Worm (Caenorhabditis elegans) whole organism, L3 larva: ENCODE data around the gene egl-9.

ENCODE experiments used
- fos-1 ChIP-seq: fragments of 150-350 bp; optimal IDR thresholded peaks from 2 replicates; lab custom pipeline; 2014; ENCODE audit warnings: missing biosample characterization, missing genetic modification characterization
- ztf-4 ChIP-seq: fragments of 150-350 bp; optimal IDR thresholded peaks from 2 replicates; lab custom pipeline; 2014; ENCODE audit warnings: missing biosample characterization, missing genetic modification characterization

DNA sequence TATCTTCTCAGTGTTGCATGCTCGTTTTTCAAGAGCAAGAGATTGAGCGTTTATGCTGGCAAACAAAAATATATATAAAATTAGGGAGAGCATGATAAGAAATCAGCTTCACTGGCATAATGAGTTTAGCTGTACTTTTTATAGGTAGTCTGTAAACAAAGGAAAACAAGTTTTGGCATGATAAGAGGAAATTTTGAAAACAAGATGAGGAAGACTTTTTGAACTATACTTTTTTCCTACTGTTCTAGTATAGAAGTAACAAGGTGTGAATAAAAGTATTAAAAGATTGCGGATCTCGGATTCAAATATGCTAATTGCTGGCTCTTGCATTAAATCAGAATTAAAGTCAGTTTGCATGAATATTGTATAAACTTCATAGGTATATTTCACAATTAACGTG is 49.4 kb upstream of the egl-9 start, which contains the start of gene F15H10.5:
- TF ChIP-seq fos-1 (tag; lab: Kevin White, UChicago) (no peak), ztf-4 (tag; lab: Kevin White, UChicago) (no peak)
